Worm (Caenorhabditis elegans): ENCODE data around the gene kynu-1.

kynu-1 gene

DNA sequence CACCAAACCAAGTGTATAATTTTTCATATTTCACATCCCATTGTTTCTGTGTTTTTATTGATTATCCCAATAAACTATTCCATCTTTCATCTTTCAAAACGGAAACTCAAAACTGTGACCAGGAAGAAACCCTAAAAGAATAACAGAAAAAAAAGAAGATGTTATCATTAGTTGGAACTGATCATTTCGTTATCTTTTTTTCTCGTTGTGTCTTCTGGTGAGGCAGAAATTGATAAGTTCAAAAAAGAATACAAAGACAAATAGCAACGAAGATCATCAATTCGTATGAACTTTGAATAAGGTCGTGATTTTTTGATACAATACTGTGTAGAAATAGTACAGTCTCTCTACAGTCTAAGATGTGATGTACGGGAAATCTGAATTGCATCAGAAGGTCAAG, 27.3 kb downstream of the kynu-1 start:
- no peak for TF ChIP-seq T22C8.4 (GFP tag; IDR thresholded peaks at IDR 0.05)
- TF ChIP-seq med-1 (GFP tag; optimal IDR thresholded peaks at IDR 0.05; ENCODE audit: insufficient read depth): no peak
- no peak for TF ChIP-seq ref-1 (GFP tag; conservative IDR thresholded peaks at IDR 0.05)
- no peak for TF ChIP-seq flt-1 (GFP tag; IDR thresholded peaks at IDR 0.05)
- no peak for TF ChIP-seq cog-1 (tag; optimal IDR thresholded peaks at IDR 0.05)
- no peak for TF ChIP-seq ztf-23 (GFP tag; IDR thresholded peaks at IDR 0.05)
- no peak for TF ChIP-seq ztf-29 (GFP tag; IDR thresholded peaks at IDR 0.05)

DNA sequence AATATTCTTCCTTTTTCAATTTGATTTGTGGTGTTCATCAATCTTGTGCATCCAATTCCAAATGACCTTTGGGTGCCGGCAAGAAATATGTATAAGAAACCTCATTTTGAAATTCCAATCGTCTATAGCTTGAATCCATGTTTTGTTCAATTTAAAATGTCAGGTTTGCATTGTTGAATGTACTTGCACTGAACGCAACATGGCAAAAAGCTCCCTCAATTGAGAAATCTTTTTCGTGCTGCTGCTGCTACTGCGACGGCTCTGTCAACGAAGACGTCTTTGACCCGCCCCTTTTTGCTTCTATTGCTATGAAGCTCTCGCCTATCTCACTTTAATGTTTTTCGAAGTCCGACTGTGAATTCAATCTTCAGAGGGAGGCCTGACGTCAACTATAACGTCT, 33.9 kb downstream of the kynu-1 start, which contains the start of gene lgc-58:
Gene lgc-58 (plus strand): TSS at position 301 of the 400 bp plus-strand sequence.
- TF ChIP-seq ref-1 (GFP tag; conservative IDR thresholded peaks at IDR 0.05): no peak
- no peak for TF ChIP-seq cog-1 (tag; optimal IDR thresholded peaks at IDR 0.05)
- no peak for TF ChIP-seq med-1 (GFP tag; optimal IDR thresholded peaks at IDR 0.05; ENCODE audit: insufficient read depth)
- TF ChIP-seq flt-1 (GFP tag; IDR thresholded peaks at IDR 0.05): no peak
- no peak for TF ChIP-seq tab-1 (GFP tag; IDR thresholded peaks at IDR 0.05)
- no peak for TF ChIP-seq T22C8.4 (GFP tag; IDR thresholded peaks at IDR 0.05)
- no peak for TF ChIP-seq ztf-29 (GFP tag; IDR thresholded peaks at IDR 0.05)
- TF ChIP-seq ztf-23 (GFP tag; IDR thresholded peaks at IDR 0.05): no peak
- TF ChIP-seq klf-2 (GFP tag; conservative IDR thresholded peaks at IDR 0.05): no peak

- TF ChIP-seq cog-1 (tag; optimal IDR thresholded peaks at IDR 0.05) (peak; percentile 18), ztf-23 (GFP tag; IDR thresholded peaks at IDR 0.05) (no peak), T22C8.4 (GFP tag; IDR thresholded peaks at IDR 0.05) (no peak), tab-1 (GFP tag; IDR thresholded peaks at IDR 0.05) (no peak), flt-1 (GFP tag; IDR thresholded peaks at IDR 0.05) (no peak), ref-1 (GFP tag; conservative IDR thresholded peaks at IDR 0.05) (no peak)
Observed at ce11 chrX:6066618-6067017, 42.5 kb downstream of the kynu-1 start.

DNA sequence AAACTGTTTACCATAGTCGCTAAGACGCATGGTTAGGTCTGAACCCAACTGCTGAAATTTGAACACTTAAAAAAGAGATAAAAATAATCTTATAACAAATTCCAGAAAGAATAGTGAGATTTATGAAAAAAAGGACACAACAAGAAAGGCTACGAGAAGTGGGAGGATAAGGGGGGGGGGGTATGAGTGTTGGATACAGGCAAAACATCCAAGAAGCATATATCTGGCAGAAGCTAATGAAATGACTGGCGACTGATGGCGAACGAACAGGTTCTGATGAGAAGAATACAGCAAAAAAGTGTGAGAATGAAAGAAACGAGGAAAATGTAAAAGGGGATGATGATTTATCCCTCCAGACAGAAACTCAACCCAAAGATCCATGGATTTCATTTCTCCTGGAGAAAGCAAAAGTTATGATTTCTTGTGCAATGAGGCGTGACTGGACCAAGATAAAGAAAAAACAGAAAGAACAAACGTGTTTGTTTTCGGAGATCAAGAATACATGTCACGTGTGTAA, 43.1 kb downstream of the kynu-1 start, which contains the start of gene ptr-4:
Gene ptr-4 (minus strand): TSS at position 51 of the 517 bp plus-strand sequence.
- TF ChIP-seq flt-1 (GFP tag; IDR thresholded peaks at IDR 0.05) (no peak), med-1 (GFP tag; optimal IDR thresholded peaks at IDR 0.05; ENCODE audit: insufficient read depth) (no peak), T22C8.4 (GFP tag; IDR thresholded peaks at IDR 0.05) (no peak), ztf-29 (GFP tag; IDR thresholded peaks at IDR 0.05) (no peak), tab-1 (GFP tag; IDR thresholded peaks at IDR 0.05) (no peak), cog-1 (tag; optimal IDR thresholded peaks at IDR 0.05) (no peak), klf-2 (GFP tag; conservative IDR thresholded peaks at IDR 0.05) (no peak), ztf-23 (GFP tag; IDR thresholded peaks at IDR 0.05) (no peak), ref-1 (GFP tag; conservative IDR thresholded peaks at IDR 0.05) (no peak)

ce11 chrX:6064385-6064784, 44.8 kb downstream of the kynu-1 start:
- TF ChIP-seq klf-2 (GFP tag; conservative IDR thresholded peaks at IDR 0.05): no peak
- TF ChIP-seq med-1 (GFP tag; optimal IDR thresholded peaks at IDR 0.05; ENCODE audit: insufficient read depth): no peak
- TF ChIP-seq cog-1 (tag; optimal IDR thresholded peaks at IDR 0.05): no peak
- no peak for TF ChIP-seq ref-1 (GFP tag; conservative IDR thresholded peaks at IDR 0.05)
- no peak for TF ChIP-seq tab-1 (GFP tag; IDR thresholded peaks at IDR 0.05)
- TF ChIP-seq ztf-23 (GFP tag; IDR thresholded peaks at IDR 0.05): no peak
- no peak for TF ChIP-seq flt-1 (GFP tag; IDR thresholded peaks at IDR 0.05)
- no peak for TF ChIP-seq T22C8.4 (GFP tag; IDR thresholded peaks at IDR 0.05)
- no peak for TF ChIP-seq ztf-29 (GFP tag; IDR thresholded peaks at IDR 0.05)

DNA sequence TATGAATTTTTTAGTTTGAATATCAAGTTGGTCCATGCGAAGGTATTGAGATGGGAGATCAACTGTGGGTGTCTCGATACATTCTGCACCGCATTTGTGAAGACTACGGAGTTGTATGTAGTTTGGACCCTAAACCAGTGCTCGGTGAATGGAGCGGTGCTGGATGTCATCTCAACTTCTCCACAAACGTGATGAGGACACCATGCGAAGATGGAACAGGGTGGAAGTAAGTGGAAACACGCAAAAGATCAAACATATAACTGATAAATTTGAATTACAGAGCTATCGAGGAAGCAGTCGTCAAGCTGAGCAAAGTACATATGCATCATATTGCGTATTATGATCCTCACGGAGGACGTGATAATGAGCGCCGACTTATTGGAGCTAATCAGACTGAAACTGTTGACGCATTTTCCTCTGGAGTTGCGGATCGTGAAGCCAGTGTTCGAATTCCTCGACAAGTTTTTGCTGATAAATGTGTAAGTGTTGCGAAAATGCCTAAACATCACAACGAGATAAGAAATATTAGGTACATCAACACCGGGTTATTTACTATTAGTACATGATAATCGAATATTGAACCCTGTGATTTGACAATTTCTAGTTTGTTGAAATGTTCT, 49.9 kb downstream of the kynu-1 start:
- TF ChIP-seq T22C8.4 (GFP tag; IDR thresholded peaks at IDR 0.05) (no peak), klf-2 (GFP tag; conservative IDR thresholded peaks at IDR 0.05) (no peak), ztf-23 (GFP tag; IDR thresholded peaks at IDR 0.05) (no peak), tab-1 (GFP tag; IDR thresholded peaks at IDR 0.05) (no peak)

ce11 chrX:6057580-6058305, 51.4 kb downstream of the kynu-1 start, which contains the start of gene gln-1:
Gene gln-1 (plus strand): TSS chrX:6058255.
- TF ChIP-seq flt-1 (GFP tag; IDR thresholded peaks at IDR 0.05): no peak
- TF ChIP-seq ztf-23 (GFP tag; IDR thresholded peaks at IDR 0.05): 0 out of 2 replicates have a peak, but pooled peaks have one; percentile 18
- no peak for TF ChIP-seq tab-1 (GFP tag; IDR thresholded peaks at IDR 0.05)
- no peak for TF ChIP-seq T22C8.4 (GFP tag; IDR thresholded peaks at IDR 0.05)
- no peak for TF ChIP-seq med-1 (GFP tag; optimal IDR thresholded peaks at IDR 0.05; ENCODE audit: insufficient read depth)
- TF ChIP-seq cog-1 (tag; optimal IDR thresholded peaks at IDR 0.05): no peak
- TF ChIP-seq ref-1 (GFP tag; conservative IDR thresholded peaks at IDR 0.05): no peak
